Worm (Caenorhabditis elegans): ENCODE measurements around the gene mcm-7.
A peak's percentile ranks its signal among the peaks of the same experiment; 100 is the strongest.

The mcm-7 gene

ce11 chrV:4357369-4357768, 10.4 kb downstream of the mcm-7 start:
- TF ChIP-seq bed-3 (GFP tag; optimal IDR thresholded peaks at IDR 0.05) (no peak), sem-2 (GFP tag; optimal IDR thresholded peaks at IDR 0.05) (no peak), ztf-11 (tag; optimal IDR thresholded peaks at IDR 0.05) (no peak), unc-62 (GFP tag; optimal IDR thresholded peaks at IDR 0.05) (peak; percentile 35), ceh-43 (GFP tag; optimal IDR thresholded peaks at IDR 0.05) (no peak), elt-1 (tag; optimal IDR thresholded peaks at IDR 0.05; ENCODE audit: borderline replicate concordance, insufficient read depth) (no peak), nhr-237 (tag; optimal IDR thresholded peaks at IDR 0.05) (no peak), M03D4.4 (tag; optimal IDR thresholded peaks at IDR 0.05) (no peak), pha-4 (tag; optimal IDR thresholded peaks at IDR 0.05) (no peak), ceh-83 (GFP tag; optimal IDR thresholded peaks at IDR 0.05) (no peak), ces-1 (GFP tag; optimal IDR thresholded peaks at IDR 0.05) (peak; percentile 100), nhr-2 (tag; optimal IDR thresholded peaks at IDR 0.05) (no peak), mls-2 (tag; optimal IDR thresholded peaks at IDR 0.05) (no peak), flh-1 (GFP tag; optimal IDR thresholded peaks at IDR 0.05) (no peak), lin-32 (GFP tag; optimal IDR thresholded peaks at IDR 0.05) (no peak), unc-39 (tag; optimal IDR thresholded peaks at IDR 0.05) (no peak)

ce11 chrV:4359127-4359526, 12.2 kb downstream of the mcm-7 start:
- TF ChIP-seq ces-1 (GFP tag; optimal IDR thresholded peaks at IDR 0.05) (peak; percentile 80), unc-62 (GFP tag; optimal IDR thresholded peaks at IDR 0.05) (no peak), unc-120 (tag; optimal IDR thresholded peaks at IDR 0.05; ENCODE audit: poor library complexity, severe bottlenecking) (no peak), pha-4 (tag; optimal IDR thresholded peaks at IDR 0.05) (no peak), mls-2 (tag; optimal IDR thresholded peaks at IDR 0.05) (peak; percentile 26), lsy-2 (tag; optimal IDR thresholded peaks at IDR 0.05) (no peak), tbx-8 (GFP tag; optimal IDR thresholded peaks at IDR 0.05) (no peak), sptf-1 (tag; optimal IDR thresholded peaks at IDR 0.05) (no peak)

DNA sequence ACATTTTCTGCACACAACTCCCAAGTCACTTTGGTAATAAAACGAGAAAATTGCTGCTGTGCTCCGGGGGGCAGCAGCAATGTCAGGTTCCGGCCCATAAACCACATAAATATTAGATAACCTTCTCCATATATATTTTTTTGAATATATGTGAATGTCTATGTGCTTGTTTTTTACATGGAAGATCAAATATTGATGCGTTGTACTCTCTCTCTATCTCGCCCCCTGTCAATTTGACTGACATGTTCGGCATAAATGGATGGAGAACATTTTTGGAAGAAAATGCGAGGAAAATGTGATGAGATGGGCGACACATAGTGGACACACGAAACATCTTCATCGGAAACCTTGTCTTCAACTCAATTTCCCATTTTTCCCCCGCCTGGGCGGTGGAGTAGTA, 13.1 kb downstream of the mcm-7 start:
- TF ChIP-seq tbx-8 (GFP tag; optimal IDR thresholded peaks at IDR 0.05), result no peak
- peak; percentile 42 for TF ChIP-seq unc-62 (GFP tag; optimal IDR thresholded peaks at IDR 0.05)
- no peak for TF ChIP-seq nhr-76 (tag; optimal IDR thresholded peaks at IDR 0.05)

DNA sequence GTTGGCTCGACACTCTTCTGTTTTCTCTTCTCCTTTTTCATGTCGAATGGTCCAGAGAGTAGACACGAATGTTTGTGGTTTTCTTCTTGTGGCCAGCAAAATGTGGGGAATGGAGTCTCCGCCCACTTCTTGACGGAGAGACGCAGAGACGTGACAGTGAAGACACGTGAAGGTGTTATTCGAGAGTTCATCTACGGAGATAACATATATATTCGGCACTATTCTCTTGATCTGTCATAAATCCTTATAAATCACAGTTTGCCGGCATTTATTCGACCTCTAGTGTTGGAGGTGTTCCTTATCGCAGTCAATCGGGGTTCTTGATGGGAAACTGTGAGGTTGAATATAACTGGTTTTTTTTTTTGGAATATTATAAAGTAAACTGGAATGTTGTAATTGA, 14.5 kb downstream of the mcm-7 start, which contains the start of gene F32D1.3:
F32D1.3 (minus strand) TSS at position 65 of the 400 bp plus-strand sequence.
- TF ChIP-seq ceh-39 (tag; optimal IDR thresholded peaks at IDR 0.05) (no peak), nhr-76 (tag; optimal IDR thresholded peaks at IDR 0.05) (no peak), nhr-237 (tag; optimal IDR thresholded peaks at IDR 0.05) (no peak), hlh-1 (tag; optimal IDR thresholded peaks at IDR 0.05) (no peak), mls-2 (tag; optimal IDR thresholded peaks at IDR 0.05) (no peak), nhr-28 (tag; optimal IDR thresholded peaks at IDR 0.05) (no peak), nhr-12 (tag; optimal IDR thresholded peaks at IDR 0.05) (no peak), bed-3 (GFP tag; optimal IDR thresholded peaks at IDR 0.05) (no peak), sptf-1 (tag; optimal IDR thresholded peaks at IDR 0.05) (no peak), blmp-1 (tag; optimal IDR thresholded peaks at IDR 0.05) (no peak), pha-4 (tag; optimal IDR thresholded peaks at IDR 0.05) (no peak), cnd-1 (tag; optimal IDR thresholded peaks at IDR 0.05) (no peak), elt-1 (tag; optimal IDR thresholded peaks at IDR 0.05; ENCODE audit: borderline replicate concordance, insufficient read depth) (peak; percentile 69), unc-62 (GFP tag; optimal IDR thresholded peaks at IDR 0.05) (peak; percentile 51), zip-8 (tag; optimal IDR thresholded peaks at IDR 0.05) (no peak), nhr-2 (tag; optimal IDR thresholded peaks at IDR 0.05) (peak; percentile 19), lin-32 (GFP tag; optimal IDR thresholded peaks at IDR 0.05) (no peak), tbx-8 (GFP tag; optimal IDR thresholded peaks at IDR 0.05) (no peak), unc-120 (tag; optimal IDR thresholded peaks at IDR 0.05; ENCODE audit: poor library complexity, severe bottlenecking) (no peak), elt-3 (tag; optimal IDR thresholded peaks at IDR 0.05) (peak; percentile 37), ceh-83 (GFP tag; optimal IDR thresholded peaks at IDR 0.05) (no peak), mab-5 (tag; optimal IDR thresholded peaks at IDR 0.05) (no peak), unc-39 (tag; optimal IDR thresholded peaks at IDR 0.05) (no peak), ces-1 (GFP tag; optimal IDR thresholded peaks at IDR 0.05) (no peak)

DNA sequence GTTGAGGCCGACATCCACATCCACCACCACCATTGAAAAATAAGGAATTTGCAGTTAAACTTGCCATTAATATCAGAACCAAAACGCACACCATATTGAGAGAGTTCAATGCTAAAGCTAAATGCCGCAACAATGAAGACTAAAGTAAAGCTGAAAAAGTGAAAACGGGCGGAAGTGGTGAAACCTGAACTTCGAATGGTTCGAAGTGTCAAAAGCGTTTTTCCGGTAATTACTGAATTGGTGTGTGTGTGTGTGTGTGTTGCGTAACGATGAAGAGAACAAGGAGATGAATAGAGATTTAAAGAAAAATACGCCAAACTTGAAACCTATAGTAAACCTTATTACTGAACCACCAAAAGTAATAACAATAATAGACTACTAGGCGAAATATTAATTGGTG, 17.6 kb downstream of the mcm-7 start, which contains the start of gene grl-13:
grl-13 (minus strand) TSS at position 101 of the 400 bp plus-strand sequence.
- TF ChIP-seq mls-2 (tag; optimal IDR thresholded peaks at IDR 0.05), result no peak
- TF ChIP-seq elt-1 (tag; optimal IDR thresholded peaks at IDR 0.05; ENCODE audit: borderline replicate concordance, insufficient read depth), result no peak
- TF ChIP-seq ces-1 (GFP tag; optimal IDR thresholded peaks at IDR 0.05), result no peak
- TF ChIP-seq M03D4.4 (tag; optimal IDR thresholded peaks at IDR 0.05), result no peak
- TF ChIP-seq mep-1 (tag; optimal IDR thresholded peaks at IDR 0.05), result no peak
- no peak for TF ChIP-seq nhr-76 (tag; optimal IDR thresholded peaks at IDR 0.05)
- no peak for TF ChIP-seq ham-2 (GFP tag; optimal IDR thresholded peaks at IDR 0.05)
- TF ChIP-seq nhr-2 (tag; optimal IDR thresholded peaks at IDR 0.05), result no peak
- TF ChIP-seq lin-13 (tag; optimal IDR thresholded peaks at IDR 0.05), result no peak
- TF ChIP-seq sptf-1 (tag; optimal IDR thresholded peaks at IDR 0.05), result no peak
- no peak for TF ChIP-seq ztf-11 (tag; optimal IDR thresholded peaks at IDR 0.05)
- TF ChIP-seq ceh-83 (GFP tag; optimal IDR thresholded peaks at IDR 0.05), result no peak
- TF ChIP-seq elt-3 (tag; optimal IDR thresholded peaks at IDR 0.05), result no peak
- no peak for TF ChIP-seq unc-62 (GFP tag; optimal IDR thresholded peaks at IDR 0.05)
- no peak for TF ChIP-seq nhr-237 (tag; optimal IDR thresholded peaks at IDR 0.05)
- no peak for TF ChIP-seq pha-4 (tag; optimal IDR thresholded peaks at IDR 0.05)
- TF ChIP-seq unc-39 (tag; optimal IDR thresholded peaks at IDR 0.05), result no peak
- TF ChIP-seq mab-5 (tag; optimal IDR thresholded peaks at IDR 0.05), result no peak
- TF ChIP-seq nhr-12 (tag; optimal IDR thresholded peaks at IDR 0.05), result no peak
